Worm (Caenorhabditis elegans) whole organism, L3 larva: ENCODE results near the gene mec-18.

Source experiments
- ama-1 ChIP-seq: fragments of 150-350 bp; optimal IDR thresholded peaks from 2 replicates; lab custom pipeline; 2018
- fos-1 ChIP-seq: fragments of 150-350 bp; optimal IDR thresholded peaks from 2 replicates; lab custom pipeline; 2014; ENCODE audit warnings: missing biosample characterization, missing genetic modification characterization
- lin-39 ChIP-seq: fragments of 150-350 bp; optimal IDR thresholded peaks from 2 replicates; lab custom pipeline; 2018; ENCODE audit warnings: missing biosample characterization, missing genetic modification reagents, missing genetic modification characterization
- nfya-1 ChIP-seq: sonication (generic microtip); optimal IDR thresholded peaks from 2 replicates; lab custom pipeline; 2017; ENCODE audit warnings: missing genetic modification characterization, mild to moderate bottlenecking, missing compliant biosample characterization, antibody characterized with exemption, moderate library complexity; ENCODE audit not compliant: insufficient read depth
- nhr-12 ChIP-seq: fragments of 150-350 bp; optimal IDR thresholded peaks from 2 replicates; lab custom pipeline; 2014; ENCODE audit warnings: missing biosample characterization, missing genetic modification characterization
- nhr-28 ChIP-seq: fragments of 150-350 bp; optimal IDR thresholded peaks from 2 replicates; lab custom pipeline; 2014; ENCODE audit warnings: missing biosample characterization, missing genetic modification characterization
- nhr-76 ChIP-seq: fragments of 150-350 bp; sonication (generic microtip); optimal IDR thresholded peaks from 5 replicates; lab custom pipeline; 2014; ENCODE audit warnings: missing biosample characterization, missing genetic modification characterization
- sea-2 ChIP-seq: fragments of 150-350 bp; sonication (generic microtip); optimal IDR thresholded peaks from 4 replicates; lab custom pipeline; 2014; ENCODE audit warnings: missing biosample characterization, missing genetic modification reagents, missing genetic modification characterization
- skn-1 ChIP-seq: fragments of 150-350 bp; optimal IDR thresholded peaks from 2 replicates; lab custom pipeline; 2014; ENCODE audit warnings: missing biosample characterization, missing genetic modification characterization
- snpc-4 ChIP-seq: fragments of 150-350 bp; optimal IDR thresholded peaks from 2 replicates; lab custom pipeline; 2014; ENCODE audit warnings: missing biosample characterization, missing genetic modification characterization
- unc-39 ChIP-seq: sonication (generic microtip); optimal IDR thresholded peaks from 4 replicates; lab custom pipeline; 2017; ENCODE audit warnings: missing biosample characterization, missing genetic modification characterization

DNA sequence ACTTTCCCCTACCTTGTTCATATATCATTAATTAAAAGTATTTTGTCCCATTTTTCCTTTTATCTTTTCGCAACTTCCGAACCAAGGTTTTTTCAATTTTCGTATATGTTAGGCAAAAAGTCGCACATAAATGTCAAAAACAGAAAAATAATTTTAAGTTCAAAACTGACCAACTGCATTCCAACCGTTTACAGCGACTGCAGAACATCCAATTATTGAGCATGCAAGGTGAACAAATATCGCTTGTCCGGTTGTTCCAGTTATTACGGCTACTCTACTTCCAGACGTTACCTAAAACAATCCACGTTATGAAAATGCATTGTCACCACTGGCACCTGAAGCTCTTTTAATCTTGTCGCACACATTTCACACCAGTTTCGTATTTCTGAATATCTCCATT, 402 bp downstream of the mec-18 start, which contains the start of gene C52B9.10:
- TF ChIP-seq nhr-12 (no peak), ama-1 (lab: Kevin White, UChicago) (no peak), unc-39 (tag; lab: Kevin White, UChicago) (no peak), sea-2 (no peak), snpc-4 (tag; lab: Kevin White, UChicago) (no peak), skn-1 (no peak), nhr-28 (tag; lab: Kevin White, UChicago) (no peak), nfya-1 (no peak), lin-39 (tag; lab: Kevin White, UChicago) (no peak), nhr-76 (tag; lab: Kevin White, UChicago) (no peak), fos-1 (tag; lab: Kevin White, UChicago) (no peak)
